Fruit fly (Drosophila melanogaster) whole organism, prepupa: ENCODE results near the gene CG43288.

Experiments used
- Blimp-1 ChIP-seq: fragments of 200-800 bp; sonication (Bioruptor generic); optimal IDR thresholded peaks from 3 replicates; lab custom pipeline; 2017; ENCODE audit warnings: missing biosample characterization, missing genetic modification characterization, mild to moderate bottlenecking, moderate library complexity, missing genetic modification reagents
- CG10631 ChIP-seq: fragments of 200-800 bp; sonication (Bioruptor generic); optimal IDR thresholded peaks from 2 replicates; lab custom pipeline; 2016; ENCODE audit warnings: missing biosample characterization, missing genetic modification characterization
- CG11294 ChIP-seq: fragments of 200-800 bp; sonication (Bioruptor generic); IDR thresholded peaks from 2 replicates; pipeline ENCODE4 v1.3.6; 2022; ENCODE audit warnings: missing biosample characterization, missing genetic modification characterization
- CG11902 ChIP-seq: fragments of 200-800 bp; sonication (Bioruptor generic); optimal IDR thresholded peaks from 3 replicates; lab custom pipeline; 2016; ENCODE audit warnings: missing biosample characterization, missing genetic modification characterization
- CG16779 ChIP-seq: fragments of 200-800 bp; sonication (Bioruptor generic); optimal IDR thresholded peaks from 3 replicates; lab custom pipeline; 2017; ENCODE audit warnings: missing biosample characterization, mild to moderate bottlenecking, missing genetic modification characterization
- CG31627 ChIP-seq: fragments of 200-800 bp; sonication (Bioruptor generic); optimal IDR thresholded peaks from 3 replicates; lab custom pipeline; 2016; ENCODE audit warnings: missing biosample characterization, missing genetic modification characterization
- CG34406 ChIP-seq: fragments of 200-800 bp; sonication (Bioruptor generic); optimal IDR thresholded peaks from 3 replicates; lab custom pipeline; 2016; ENCODE audit warnings: missing biosample characterization, missing genetic modification characterization
- CG3919 ChIP-seq: fragments of 200-800 bp; sonication (Bioruptor generic); optimal IDR thresholded peaks from 3 replicates; lab custom pipeline; 2016; ENCODE audit warnings: missing biosample characterization, missing genetic modification characterization
- CG4318 ChIP-seq: fragments of 200-800 bp; sonication (Bioruptor generic); optimal IDR thresholded peaks from 3 replicates; lab custom pipeline; 2017; ENCODE audit warnings: missing biosample characterization, mild to moderate bottlenecking, missing genetic modification characterization
- CG6163 ChIP-seq: fragments of 200-800 bp; sonication (Bioruptor generic); IDR thresholded peaks from 3 replicates; pipeline ENCODE4 v1.3.6; 2022; ENCODE audit warnings: missing biosample characterization, missing genetic modification characterization
- CG6276 ChIP-seq: fragments of 200-800 bp; sonication (Bioruptor generic); optimal IDR thresholded peaks from 2 replicates; lab custom pipeline; 2017; ENCODE audit warnings: missing biosample characterization, mild to moderate bottlenecking, missing genetic modification characterization
- CG6792 ChIP-seq: fragments of 200-800 bp; sonication (Bioruptor generic); optimal IDR thresholded peaks from 3 replicates; lab custom pipeline; 2016; ENCODE audit warnings: missing biosample characterization, missing genetic modification characterization
- CG7368 ChIP-seq: fragments of 200-800 bp; sonication (Bioruptor generic); optimal IDR thresholded peaks from 3 replicates; lab custom pipeline; 2016; ENCODE audit warnings: missing biosample characterization, missing genetic modification characterization
- CG8119 ChIP-seq: fragments of 200-800 bp; sonication (Bioruptor generic); IDR thresholded peaks from 3 replicates; pipeline ENCODE4 v1.3.6; 2022; ENCODE audit warnings: missing biosample characterization, missing genetic modification characterization
- CG8319 ChIP-seq: fragments of 200-800 bp; sonication (Bioruptor generic); optimal IDR thresholded peaks from 3 replicates; lab custom pipeline; 2016; ENCODE audit warnings: missing biosample characterization, missing genetic modification characterization
- CG9139 ChIP-seq: fragments of 200-800 bp; sonication (Bioruptor generic); optimal IDR thresholded peaks from 3 replicates; lab custom pipeline; 2017; ENCODE audit warnings: missing biosample characterization, mild to moderate bottlenecking, missing genetic modification characterization
- Eip78C ChIP-seq: fragments of 200-800 bp; sonication (Bioruptor generic); peaks from one replicate; lab custom pipeline; 2016; ENCODE audit warnings: missing biosample characterization, missing genetic modification characterization
- Eip93F ChIP-seq: fragments of 200-800 bp; sonication (Bioruptor generic); optimal IDR thresholded peaks from 2 replicates; lab custom pipeline; 2016; ENCODE audit warnings: missing biosample characterization, mild to moderate bottlenecking, missing genetic modification characterization
- Ets21C ChIP-seq: fragments of 200-800 bp; sonication (Bioruptor generic); optimal IDR thresholded peaks from 3 replicates; lab custom pipeline; 2016; ENCODE audit warnings: missing biosample characterization, missing genetic modification characterization
- Gug ChIP-seq: fragments of 200-800 bp; sonication (Bioruptor generic); IDR thresholded peaks from 2 replicates; pipeline ENCODE4 v1.3.6; 2022; ENCODE audit warnings: missing biosample characterization, missing genetic modification characterization
- Hr38 ChIP-seq: sonication (Bioruptor generic); optimal IDR thresholded peaks from 2 replicates; lab custom pipeline; 2016; ENCODE audit warnings: missing biosample characterization, missing genetic modification characterization
- Lpt ChIP-seq: fragments of 200-800 bp; sonication (Bioruptor generic); optimal IDR thresholded peaks from 3 replicates; lab custom pipeline; 2016; ENCODE audit warnings: missing biosample characterization, missing genetic modification characterization
- Met ChIP-seq: fragments of 200-800 bp; sonication (Bioruptor generic); optimal IDR thresholded peaks from 3 replicates; lab custom pipeline; 2016; ENCODE audit warnings: missing biosample characterization, missing genetic modification characterization
- OdsH ChIP-seq: fragments of 200-800 bp; sonication (Bioruptor generic); optimal IDR thresholded peaks from 3 replicates; lab custom pipeline; 2016; ENCODE audit warnings: missing biosample characterization, missing genetic modification characterization
- achi ChIP-seq: fragments of 200-800 bp; sonication (Bioruptor generic); optimal IDR thresholded peaks from 3 replicates; lab custom pipeline; 2016; ENCODE audit warnings: missing biosample characterization, missing genetic modification characterization
- acj6 ChIP-seq: fragments of 200-800 bp; sonication (Bioruptor generic); optimal IDR thresholded peaks from 3 replicates; lab custom pipeline; 2016; ENCODE audit warnings: missing biosample characterization, missing genetic modification characterization
- cyc ChIP-seq: fragments of 200-800 bp; sonication (Bioruptor generic); optimal IDR thresholded peaks from 3 replicates; lab custom pipeline; 2016; ENCODE audit warnings: missing biosample characterization, missing genetic modification characterization
- eg ChIP-seq: fragments of 200-800 bp; sonication (Bioruptor generic); IDR thresholded peaks from 3 replicates; pipeline ENCODE4 v1.3.6; 2022; ENCODE audit warnings: missing biosample characterization, missing genetic modification characterization
- fkh ChIP-seq: fragments of 200-800 bp; sonication (Bioruptor generic); optimal IDR thresholded peaks from 3 replicates; lab custom pipeline; 2017; ENCODE audit warnings: missing biosample characterization, mild to moderate bottlenecking, missing genetic modification characterization, moderate library complexity
- net ChIP-seq: fragments of 200-800 bp; sonication (Bioruptor generic); optimal IDR thresholded peaks from 3 replicates; lab custom pipeline; 2016; ENCODE audit warnings: missing biosample characterization, missing genetic modification characterization
- spab ChIP-seq: fragments of 200-800 bp; sonication (Bioruptor generic); optimal IDR thresholded peaks from 2 replicates; lab custom pipeline; 2017; ENCODE audit warnings: missing biosample characterization, mild to moderate bottlenecking, missing genetic modification characterization, missing genetic modification reagents
- svp ChIP-seq: fragments of 200-800 bp; sonication (Bioruptor generic); peaks from one replicate; lab custom pipeline; 2016; ENCODE audit warnings: missing biosample characterization, missing genetic modification characterization
- topi ChIP-seq: fragments of 200-800 bp; sonication (Bioruptor generic); optimal IDR thresholded peaks from 3 replicates; lab custom pipeline; 2016; ENCODE audit warnings: missing biosample characterization, missing genetic modification characterization
- vri ChIP-seq: fragments of 200-800 bp; sonication (Bioruptor generic); optimal IDR thresholded peaks from 3 replicates; lab custom pipeline; 2016; ENCODE audit warnings: missing biosample characterization, mild to moderate bottlenecking, missing genetic modification characterization

The CG43288 gene

dm6 chrX:4225020-4225419 lies 12.2 kb downstream of the CG43288 start:
- TF ChIP-seq CG6792 (GFP tag; lab: Kevin White, UChicago) (no peak), eg (GFP tag; lab: Robert Waterston, UW) (0 out of 3 replicates have a peak, but pooled peaks have one; percentile 15), CG4318 (GFP tag; lab: Kevin White, UChicago) (no peak), CG9139 (GFP tag; lab: Kevin White, UChicago) (no peak), svp (GFP tag; lab: Kevin White, UChicago) (peak; percentile 36), Eip78C (GFP tag; lab: Kevin White, UChicago) (peak; percentile 57)

dm6 chrX:4240146-4240545 lies 27.3 kb downstream of the CG43288 start:
- no peak for TF ChIP-seq vri
- no peak for TF ChIP-seq Blimp-1 (GFP tag; lab: Kevin White, UChicago)
- no peak for TF ChIP-seq fkh (GFP tag; lab: Kevin White, UChicago)
- TF ChIP-seq cyc: no peak
- no peak for TF ChIP-seq CG16779
- TF ChIP-seq acj6 (GFP tag; lab: Kevin White, UChicago): no peak
- no peak for TF ChIP-seq CG7368 (GFP tag; lab: Kevin White, UChicago)
- no peak for TF ChIP-seq CG3919
- no peak for TF ChIP-seq CG11902 (GFP tag; lab: Kevin White, UChicago)
- TF ChIP-seq CG6276: no peak
- no peak for TF ChIP-seq CG10631

dm6 chrX:4242726-4243125 lies 29.9 kb downstream of the CG43288 start, which contains the start of gene Femcoat:
Femcoat (minus strand) TSS chrX:4242826.
- no peak for TF ChIP-seq Lpt (GFP tag; lab: Kevin White, UChicago)
- no peak for TF ChIP-seq CG8319 (GFP tag; lab: Kevin White, UChicago)
- TF ChIP-seq Eip93F (GFP tag; lab: Kevin White, UChicago): no peak
- no peak for TF ChIP-seq Hr38 (GFP tag; lab: Kevin White, UChicago)
- TF ChIP-seq CG11902 (GFP tag; lab: Kevin White, UChicago): no peak

- TF ChIP-seq topi (GFP tag; lab: Kevin White, UChicago): no peak
- no peak for TF ChIP-seq Blimp-1 (GFP tag; lab: Kevin White, UChicago)
Observed at dm6 chrX:4246039-4246438, 33.2 kb downstream of the CG43288 start, which contains the start of gene Muc4B. Muc4B (minus strand) TSS chrX:4246139.

- TF ChIP-seq Gug (GFP tag; lab: Robert Waterston, UW): no peak
- no peak for TF ChIP-seq OdsH (GFP tag; lab: Kevin White, UChicago)
- TF ChIP-seq Met: no peak
- TF ChIP-seq achi (GFP tag; lab: Kevin White, UChicago): no peak
- no peak for TF ChIP-seq CG34406 (GFP tag; lab: Kevin White, UChicago)
- TF ChIP-seq CG6163 (GFP tag; lab: Robert Waterston, UW): no peak
- no peak for TF ChIP-seq CG4318 (GFP tag; lab: Kevin White, UChicago)
Observed at dm6 chrX:4247013-4247412, 34.2 kb downstream of the CG43288 start, which contains the start of gene CG43134. CG43134 (plus strand) TSS chrX:4247313.

- TF ChIP-seq topi (GFP tag; lab: Kevin White, UChicago) (no peak), CG31627 (GFP tag; lab: Kevin White, UChicago) (no peak), CG11294 (GFP tag; lab: Robert Waterston, UW) (no peak), Hr38 (GFP tag; lab: Kevin White, UChicago) (no peak), Ets21C (no peak), OdsH (GFP tag; lab: Kevin White, UChicago) (no peak), net (GFP tag; lab: Kevin White, UChicago) (no peak), CG8119 (no peak), spab (GFP tag; lab: Kevin White, UChicago) (no peak)
Observed at dm6 chrX:4248077-4248476, 35.3 kb downstream of the CG43288 start, which contains the start of gene CG43135. CG43135 (plus strand) TSS chrX:4248377.
